Worm (Caenorhabditis elegans) whole organism, L1 larva: ENCODE measurements around the gene cpg-9.

Experiments used
- C34B4.2 ChIP-seq: sonication (generic microtip); optimal IDR thresholded peaks from 2 replicates; lab custom pipeline; 2017; ENCODE audit warnings: mild to moderate bottlenecking, missing genetic modification characterization, missing compliant biosample characterization
- F16B12.6 ChIP-seq: fragments of 150-350 bp; optimal IDR thresholded peaks from 2 replicates; lab custom pipeline; 2014; ENCODE audit warnings: missing biosample characterization, missing genetic modification characterization
- Y116A8C.19 ChIP-seq: sonication (generic microtip); optimal IDR thresholded peaks from 2 replicates; lab custom pipeline; 2016; ENCODE audit warnings: missing compliant biosample characterization, missing genetic modification characterization, borderline replicate concordance
- aha-1 ChIP-seq: fragments of 150-350 bp; optimal IDR thresholded peaks from 2 replicates; lab custom pipeline; 2014; ENCODE audit warnings: missing biosample characterization, missing genetic modification characterization
- alr-1 ChIP-seq: fragments of 200-800 bp; sonication (Bioruptor generic); optimal IDR thresholded peaks from 2 replicates; lab custom pipeline; 2018; ENCODE audit warnings: borderline replicate concordance, mild to moderate bottlenecking, missing genetic modification characterization, missing compliant biosample characterization
- ama-1 ChIP-seq: fragments of 150-350 bp; optimal IDR thresholded peaks from 2 replicates; lab custom pipeline; 2014
- ceh-63 ChIP-seq: fragments of 200-800 bp; sonication (Bioruptor generic); optimal IDR thresholded peaks from 2 replicates; lab custom pipeline; 2018; ENCODE audit warnings: mild to moderate bottlenecking, missing genetic modification characterization, missing compliant biosample characterization
- ces-1 ChIP-seq: fragments of 150-350 bp; optimal IDR thresholded peaks from 2 replicates; lab custom pipeline; 2014; ENCODE audit warnings: missing biosample characterization, missing genetic modification reagents, missing genetic modification characterization
- dpl-1 ChIP-seq, 3 experiments: fragments of 150-350 bp in 2 of 3; sonication (generic microtip) in 1 of 3; optimal IDR thresholded peaks; 2 replicates each; lab custom pipeline; 2014 to 2017; ENCODE audit warnings: missing biosample characterization in 3 of 3, missing genetic modification characterization in 3 of 3, missing genetic modification reagents in 3 of 3
- efl-1 ChIP-seq, 4 experiments: fragments of 150-350 bp; optimal IDR thresholded peaks in 3 of 4; peaks in 1 of 4; 1 replicate in 1 of 4; 2 replicates in 3 of 4; lab custom pipeline; 2014; ENCODE audit warnings: missing biosample characterization in 2 of 4, missing genetic modification characterization in 2 of 4, missing genetic modification reagents in 2 of 4
- elt-2 ChIP-seq: sonication (generic microtip); optimal IDR thresholded peaks from 2 replicates; lab custom pipeline; 2016; ENCODE audit warnings: missing genetic modification characterization, mild to moderate bottlenecking, inconsistent platforms, missing compliant biosample characterization, missing genetic modification reagents
- fkh-4 ChIP-seq: sonication (generic microtip); optimal IDR thresholded peaks from 2 replicates; lab custom pipeline; 2016; ENCODE audit warnings: missing compliant biosample characterization, missing genetic modification characterization, borderline replicate concordance
- grh-1 ChIP-seq: fragments of 200-800 bp; sonication (Bioruptor generic); IDR thresholded peaks from 2 replicates; pipeline ENCODE4 v1.3.6; 2022; ENCODE audit warnings: missing genetic modification reagents, missing genetic modification characterization, missing compliant biosample characterization
- hlh-4 ChIP-seq: sonication (generic microtip); optimal IDR thresholded peaks from 2 replicates; lab custom pipeline; 2016; ENCODE audit warnings: mild to moderate bottlenecking, missing genetic modification characterization, missing compliant biosample characterization
- isw-1 ChIP-seq: fragments of 200-800 bp; sonication (Bioruptor generic); IDR thresholded peaks from 2 replicates; pipeline ENCODE4 v1.3.6; 2022; ENCODE audit warnings: missing genetic modification characterization, missing compliant biosample characterization
- jun-1 ChIP-seq: fragments of 150-350 bp; optimal IDR thresholded peaks from 2 replicates; lab custom pipeline; 2014; ENCODE audit warnings: missing biosample characterization, missing genetic modification reagents, missing genetic modification characterization
- lin-13 ChIP-seq: fragments of 150-350 bp; optimal IDR thresholded peaks from 2 replicates; lab custom pipeline; 2014; ENCODE audit warnings: missing biosample characterization, missing genetic modification reagents, missing genetic modification characterization
- lin-14 ChIP-seq: fragments of 200-800 bp; sonication (Bioruptor generic); optimal IDR thresholded peaks from 2 replicates; lab custom pipeline; 2018; ENCODE audit warnings: mild to moderate bottlenecking, missing genetic modification characterization, moderate library complexity, missing compliant biosample characterization
- lin-15B ChIP-seq: fragments of 150-350 bp; sonication (generic microtip); optimal IDR thresholded peaks from 3 replicates; lab custom pipeline; 2014; ENCODE audit warnings: missing biosample characterization, missing genetic modification characterization
- lin-39 ChIP-seq: fragments of 150-350 bp; optimal IDR thresholded peaks from 2 replicates; lab custom pipeline; 2014; ENCODE audit warnings: missing biosample characterization, missing genetic modification reagents, missing genetic modification characterization
- lir-3 ChIP-seq: sonication (generic microtip); optimal IDR thresholded peaks from 2 replicates; lab custom pipeline; 2016; ENCODE audit warnings: mild to moderate bottlenecking, missing genetic modification characterization, moderate library complexity, missing compliant biosample characterization; ENCODE audit not compliant: poor library complexity
- mab-9 ChIP-seq: fragments of 200-800 bp; sonication (Bioruptor generic); IDR thresholded peaks from 2 replicates; pipeline ENCODE4 v1.3.6; 2022; ENCODE audit warnings: missing genetic modification reagents, missing genetic modification characterization, missing compliant biosample characterization
- mef-2 ChIP-seq: fragments of 150-350 bp; optimal IDR thresholded peaks from 2 replicates; lab custom pipeline; 2014; ENCODE audit warnings: missing biosample characterization, missing genetic modification characterization
- mep-1 ChIP-seq: fragments of 150-350 bp; optimal IDR thresholded peaks from 2 replicates; lab custom pipeline; 2014; ENCODE audit warnings: missing biosample characterization, missing genetic modification characterization
- nhr-12 ChIP-seq: sonication (generic microtip); optimal IDR thresholded peaks from 2 replicates; lab custom pipeline; 2017; ENCODE audit warnings: missing biosample characterization, missing genetic modification characterization
- nhr-20 ChIP-seq: sonication (generic microtip); optimal IDR thresholded peaks from 2 replicates; lab custom pipeline; 2016; ENCODE audit warnings: mild to moderate bottlenecking, missing genetic modification characterization, missing compliant biosample characterization
- nhr-28 ChIP-seq: fragments of 150-350 bp; optimal IDR thresholded peaks from 2 replicates; lab custom pipeline; 2014; ENCODE audit warnings: missing biosample characterization, missing genetic modification characterization
- nhr-47 ChIP-seq: sonication (generic microtip); optimal IDR thresholded peaks from 2 replicates; lab custom pipeline; 2016; ENCODE audit warnings: mild to moderate bottlenecking, missing genetic modification characterization, moderate library complexity, missing compliant biosample characterization
- nhr-71 ChIP-seq: sonication (generic microtip); optimal IDR thresholded peaks from 2 replicates; lab custom pipeline; 2016; ENCODE audit warnings: mild to moderate bottlenecking, missing genetic modification characterization, moderate library complexity, missing compliant biosample characterization
- nhr-76 ChIP-seq: sonication (generic microtip); optimal IDR thresholded peaks from 2 replicates; lab custom pipeline; 2017; ENCODE audit warnings: missing biosample characterization, missing genetic modification characterization
- nhr-77 ChIP-seq: fragments of 150-350 bp; optimal IDR thresholded peaks from 2 replicates; lab custom pipeline; 2014; ENCODE audit warnings: missing biosample characterization, missing genetic modification characterization
- nhr-84 ChIP-seq: sonication (generic microtip); optimal IDR thresholded peaks from 2 replicates; lab custom pipeline; 2017; ENCODE audit warnings: missing biosample characterization, missing genetic modification characterization
- nhr-85 ChIP-seq: sonication (generic microtip); peaks from one replicate; lab custom pipeline; 2016; ENCODE audit warnings: missing genetic modification characterization, inconsistent platforms, missing compliant biosample characterization
- nhr-90 ChIP-seq: sonication (generic microtip); optimal IDR thresholded peaks from 2 replicates; lab custom pipeline; 2016; ENCODE audit warnings: mild to moderate bottlenecking, missing genetic modification characterization, missing compliant biosample characterization; ENCODE audit not compliant: poor library complexity
- pag-3 ChIP-seq: sonication (generic microtip); optimal IDR thresholded peaks from 2 replicates; lab custom pipeline; 2017; ENCODE audit warnings: missing genetic modification characterization, mild to moderate bottlenecking, missing compliant biosample characterization, antibody characterized with exemption, borderline replicate concordance; ENCODE audit not compliant: insufficient read depth
- pqm-1 ChIP-seq: sonication (generic microtip); optimal IDR thresholded peaks from 3 replicates; lab custom pipeline; 2017; ENCODE audit warnings: missing biosample characterization, missing genetic modification characterization
- skn-1 ChIP-seq: fragments of 150-350 bp; optimal IDR thresholded peaks from 2 replicates; lab custom pipeline; 2014; ENCODE audit warnings: missing biosample characterization, missing genetic modification characterization
- snpc-4 ChIP-seq: fragments of 150-350 bp; optimal IDR thresholded peaks from 2 replicates; lab custom pipeline; 2014; ENCODE audit warnings: missing biosample characterization, missing genetic modification characterization
- snu-23 ChIP-seq: sonication (generic microtip); optimal IDR thresholded peaks from 2 replicates; lab custom pipeline; 2016; ENCODE audit warnings: missing genetic modification characterization, missing compliant biosample characterization
- sox-4 ChIP-seq: sonication (generic microtip); optimal IDR thresholded peaks from 2 replicates; lab custom pipeline; 2016; ENCODE audit warnings: missing genetic modification characterization, missing compliant biosample characterization
- sptf-1 ChIP-seq: fragments of 150-350 bp; optimal IDR thresholded peaks from 2 replicates; lab custom pipeline; 2014; ENCODE audit warnings: missing biosample characterization, missing genetic modification characterization
- swsn-7 ChIP-seq: sonication (generic microtip); optimal IDR thresholded peaks from 2 replicates; lab custom pipeline; 2016; ENCODE audit warnings: missing genetic modification characterization, missing compliant biosample characterization
- tbx-2 ChIP-seq: sonication (generic microtip); optimal IDR thresholded peaks from 2 replicates; lab custom pipeline; 2016; ENCODE audit warnings: missing genetic modification characterization, missing compliant biosample characterization
- tlp-1 ChIP-seq: fragments of 150-350 bp; optimal IDR thresholded peaks from 2 replicates; lab custom pipeline; 2014; ENCODE audit warnings: missing biosample characterization, missing genetic modification characterization
- unc-62 ChIP-seq: fragments of 150-350 bp; optimal IDR thresholded peaks from 2 replicates; lab custom pipeline; 2014; ENCODE audit warnings: missing biosample characterization, missing genetic modification reagents, missing genetic modification characterization
- unc-86 ChIP-seq: sonication (generic microtip); optimal IDR thresholded peaks from 2 replicates; lab custom pipeline; 2016; ENCODE audit warnings: missing genetic modification characterization, missing compliant biosample characterization
- unc-98 ChIP-seq: fragments of 200-800 bp; sonication (Bioruptor generic); IDR thresholded peaks from 2 replicates; pipeline ENCODE4 v1.3.6; 2022; ENCODE audit warnings: missing genetic modification characterization, missing compliant biosample characterization
- vab-15 ChIP-seq: sonication (generic microtip); optimal IDR thresholded peaks from 2 replicates; lab custom pipeline; 2017; ENCODE audit warnings: missing genotype, mild to moderate bottlenecking, missing genetic modification characterization, missing compliant biosample characterization
- zip-4 ChIP-seq: fragments of 200-800 bp; sonication (Bioruptor generic); optimal IDR thresholded peaks from 2 replicates; lab custom pipeline; 2018; ENCODE audit warnings: mild to moderate bottlenecking, missing genetic modification characterization, moderate library complexity, missing compliant biosample characterization
- ztf-11 ChIP-seq, 2 experiments: sonication (generic microtip); optimal IDR thresholded peaks; 2 replicates each; lab custom pipeline; 2016 to 2017; ENCODE audit warnings: missing genetic modification characterization in 2 of 2, missing biosample characterization in 1 of 2, missing compliant biosample characterization in 1 of 2
- ztf-4 ChIP-seq: fragments of 150-350 bp; optimal IDR thresholded peaks from 2 replicates; lab custom pipeline; 2014; ENCODE audit warnings: missing biosample characterization, missing genetic modification characterization

The cpg-9 gene

ce11 chrIV:3055320-3055719 is 14.7 kb downstream of the cpg-9 start (continued):
- TF ChIP-seq aha-1 (tag; lab: Kevin White, UChicago) (no peak), nhr-12 (tag; lab: Kevin White, UChicago) (no peak), zip-4 (GFP tag; lab: Kevin White, UChicago) (no peak), C34B4.2 (tag; lab: Kevin White, UChicago) (no peak), nhr-28 (no peak), nhr-76 (tag; lab: Kevin White, UChicago) (no peak), grh-1 (GFP tag; lab: Robert Waterston, UW) (no peak), skn-1 (no peak), nhr-90 (tag; lab: Kevin White, UChicago) (no peak), alr-1 (tag; lab: Kevin White, UChicago) (no peak), unc-98 (GFP tag; lab: Robert Waterston, UW) (no peak), mep-1 (tag; lab: Kevin White, UChicago) (peak; percentile 49), sptf-1 (tag; lab: Kevin White, UChicago) (no peak), dpl-1 (GFP tag; optimal IDR thresholded peaks at IDR 0.05; lab: Kevin White, UChicago) (peak; percentile 8 to 44 (median 30)), fkh-4 (no peak), snpc-4 (tag; lab: Kevin White, UChicago) (no peak), ztf-11 (tag; optimal IDR thresholded peaks at IDR 0.05; lab: Kevin White, UChicago) (no peak), pqm-1 (tag; lab: Kevin White, UChicago) (no peak), pag-3 (tag; lab: Kevin White, UChicago) (no peak), nhr-71 (tag; lab: Kevin White, UChicago) (peak; percentile 21), nhr-85 (tag; lab: Kevin White, UChicago) (no peak), lir-3 (tag; lab: Kevin White, UChicago) (no peak), Y116A8C.19 (tag; lab: Kevin White, UChicago) (no peak), lin-13 (GFP tag; lab: Kevin White, UChicago) (no peak), tbx-2 (tag; lab: Kevin White, UChicago) (no peak), elt-2 (tag; lab: Kevin White, UChicago) (no peak), lin-15B (peak; percentile 28), ces-1 (GFP tag; lab: Kevin White, UChicago) (no peak), efl-1 (optimal IDR thresholded peaks at IDR 0.05; lab: Kevin White, UChicago) (peak; percentile 26 to 33), efl-1 (GFP tag; optimal IDR thresholded peaks at IDR 0.05 in 1 of 2; lab: Kevin White, UChicago) (peak; percentile 39 to 83), sox-4 (tag; lab: Kevin White, UChicago) (no peak), nhr-77 (tag; lab: Kevin White, UChicago) (no peak), vab-15 (no peak), mab-9 (GFP tag; lab: Robert Waterston, UW) (no peak), isw-1 (no peak), ama-1 (lab: Kevin White, UChicago) (no peak), lin-14 (no peak), tlp-1 (no peak), F16B12.6 (tag; lab: Kevin White, UChicago) (no peak), lin-39 (tag; lab: Kevin White, UChicago) (no peak), mef-2 (tag; lab: Kevin White, UChicago) (no peak), snu-23 (GFP tag; lab: Kevin White, UChicago) (no peak), nhr-84 (tag; lab: Kevin White, UChicago) (no peak), hlh-4 (tag; lab: Kevin White, UChicago) (no peak)

ce11 chrIV:3053428-3053827 is 16.6 kb downstream of the cpg-9 start, which contains the start of gene ivph-3:
Gene ivph-3 (plus strand): TSS chrIV:3053728.
- TF ChIP-seq nhr-47 (tag; lab: Kevin White, UChicago), result no peak
- TF ChIP-seq tlp-1, result no peak
- TF ChIP-seq nhr-77 (tag; lab: Kevin White, UChicago), result no peak
- TF ChIP-seq lin-39 (tag; lab: Kevin White, UChicago), result no peak
- no peak for TF ChIP-seq unc-62 (GFP tag; lab: Kevin White, UChicago)
- no peak for TF ChIP-seq jun-1 (tag; lab: Kevin White, UChicago)
- no peak for TF ChIP-seq sptf-1 (tag; lab: Kevin White, UChicago)
- TF ChIP-seq fkh-4, result no peak
- no peak for TF ChIP-seq ces-1 (GFP tag; lab: Kevin White, UChicago)
- TF ChIP-seq lin-13 (GFP tag; lab: Kevin White, UChicago), result no peak
- no peak for TF ChIP-seq ceh-63 (GFP tag; lab: Kevin White, UChicago)
- TF ChIP-seq nhr-20, result no peak
- TF ChIP-seq unc-86 (tag; lab: Kevin White, UChicago), result no peak
- no peak for TF ChIP-seq mab-9 (GFP tag; lab: Robert Waterston, UW)
- TF ChIP-seq alr-1 (tag; lab: Kevin White, UChicago), result no peak
- TF ChIP-seq nhr-28, result no peak
- TF ChIP-seq ztf-4 (tag; lab: Kevin White, UChicago), result no peak
- TF ChIP-seq mep-1 (tag; lab: Kevin White, UChicago), result no peak
- no peak for TF ChIP-seq lin-15B
- TF ChIP-seq swsn-7, result no peak
